Worm (Caenorhabditis elegans) whole organism, L1 larva: ENCODE results near the gene nlp-81.

Experiments used
- C34B4.2 ChIP-seq: sonication (generic microtip); optimal IDR thresholded peaks from 2 replicates; lab custom pipeline; 2017; ENCODE audit warnings: mild to moderate bottlenecking, missing genetic modification characterization, missing compliant biosample characterization
- F16B12.6 ChIP-seq: fragments of 150-350 bp; optimal IDR thresholded peaks from 2 replicates; lab custom pipeline; 2014; ENCODE audit warnings: missing biosample characterization, missing genetic modification characterization
- Y116A8C.19 ChIP-seq: sonication (generic microtip); optimal IDR thresholded peaks from 2 replicates; lab custom pipeline; 2016; ENCODE audit warnings: missing compliant biosample characterization, missing genetic modification characterization, borderline replicate concordance
- aha-1 ChIP-seq: fragments of 150-350 bp; optimal IDR thresholded peaks from 2 replicates; lab custom pipeline; 2014; ENCODE audit warnings: missing biosample characterization, missing genetic modification characterization
- aly-2 ChIP-seq: fragments of 150-350 bp; optimal IDR thresholded peaks from 2 replicates; lab custom pipeline; 2014; ENCODE audit warnings: missing biosample characterization, missing genetic modification characterization
- ama-1 ChIP-seq: fragments of 150-350 bp; optimal IDR thresholded peaks from 2 replicates; lab custom pipeline; 2014
- ceh-63 ChIP-seq: fragments of 200-800 bp; sonication (Bioruptor generic); optimal IDR thresholded peaks from 2 replicates; lab custom pipeline; 2018; ENCODE audit warnings: mild to moderate bottlenecking, missing genetic modification characterization, missing compliant biosample characterization
- ceh-8 ChIP-seq: fragments of 200-800 bp; sonication (Bioruptor generic); optimal IDR thresholded peaks from 2 replicates; lab custom pipeline; 2018; ENCODE audit warnings: mild to moderate bottlenecking, missing genetic modification characterization, moderate library complexity, missing compliant biosample characterization
- ceh-82 ChIP-seq, 3 experiments: fragments of 150-350 bp in 1 of 3; sonication (generic microtip) in 2 of 3; optimal IDR thresholded peaks; 2 replicates each; lab custom pipeline; 2014 to 2017; ENCODE audit warnings: missing biosample characterization in 3 of 3, missing genetic modification characterization in 3 of 3
- ceh-88 ChIP-seq: fragments of 200-800 bp; sonication (Bioruptor generic); IDR thresholded peaks from 2 replicates; pipeline ENCODE4 v1.3.6; 2022; ENCODE audit warnings: missing genetic modification characterization, missing compliant biosample characterization
- ces-1 ChIP-seq: fragments of 150-350 bp; optimal IDR thresholded peaks from 2 replicates; lab custom pipeline; 2014; ENCODE audit warnings: missing biosample characterization, missing genetic modification reagents, missing genetic modification characterization
- dpl-1 ChIP-seq, 3 experiments: fragments of 150-350 bp in 2 of 3; sonication (generic microtip) in 1 of 3; optimal IDR thresholded peaks; 2 replicates each; lab custom pipeline; 2014 to 2017; ENCODE audit warnings: missing biosample characterization in 3 of 3, missing genetic modification characterization in 3 of 3, missing genetic modification reagents in 3 of 3
- dsc-1 ChIP-seq: sonication (generic microtip); optimal IDR thresholded peaks from 2 replicates; lab custom pipeline; 2016; ENCODE audit warnings: mild to moderate bottlenecking, missing genetic modification characterization, missing compliant biosample characterization
- efl-1 ChIP-seq, 4 experiments: fragments of 150-350 bp; optimal IDR thresholded peaks in 3 of 4; peaks in 1 of 4; 1 replicate in 1 of 4; 2 replicates in 3 of 4; lab custom pipeline; 2014; ENCODE audit warnings: missing biosample characterization in 2 of 4, missing genetic modification characterization in 2 of 4, missing genetic modification reagents in 2 of 4
- efl-3 ChIP-seq: fragments of 200-800 bp; sonication (Bioruptor generic); optimal IDR thresholded peaks from 2 replicates; lab custom pipeline; 2018; ENCODE audit warnings: mild to moderate bottlenecking, missing genetic modification characterization, missing compliant biosample characterization
- egl-13 ChIP-seq: sonication (generic microtip); optimal IDR thresholded peaks from 2 replicates; lab custom pipeline; 2016; ENCODE audit warnings: missing genotype, missing genetic modification reagents, missing genetic modification characterization, missing compliant biosample characterization
- egl-27 ChIP-seq, 2 experiments: fragments of 150-350 bp in 1 of 2; sonication (generic microtip); optimal IDR thresholded peaks; 3 replicates each; lab custom pipeline; 2017 to 2018; ENCODE audit warnings: missing biosample characterization in 2 of 2, missing genetic modification characterization in 2 of 2, missing genetic modification reagents in 2 of 2
- fkh-10 ChIP-seq: sonication (generic microtip); optimal IDR thresholded peaks from 2 replicates; lab custom pipeline; 2017; ENCODE audit warnings: missing biosample characterization, missing genetic modification reagents, missing genetic modification characterization
- fkh-4 ChIP-seq: sonication (generic microtip); optimal IDR thresholded peaks from 2 replicates; lab custom pipeline; 2016; ENCODE audit warnings: missing compliant biosample characterization, missing genetic modification characterization, borderline replicate concordance
- fkh-8 ChIP-seq: sonication (generic microtip); optimal IDR thresholded peaks from 2 replicates; lab custom pipeline; 2016; ENCODE audit warnings: mild to moderate bottlenecking, missing genetic modification characterization, missing compliant biosample characterization
- fos-1 ChIP-seq: fragments of 150-350 bp; optimal IDR thresholded peaks from 2 replicates; lab custom pipeline; 2014; ENCODE audit warnings: missing biosample characterization, missing genetic modification characterization
- grh-1 ChIP-seq: fragments of 200-800 bp; sonication (Bioruptor generic); IDR thresholded peaks from 2 replicates; pipeline ENCODE4 v1.3.6; 2022; ENCODE audit warnings: missing genetic modification reagents, missing genetic modification characterization, missing compliant biosample characterization
- hlh-4 ChIP-seq: sonication (generic microtip); optimal IDR thresholded peaks from 2 replicates; lab custom pipeline; 2016; ENCODE audit warnings: mild to moderate bottlenecking, missing genetic modification characterization, missing compliant biosample characterization
- irx-1 ChIP-seq: sonication (generic microtip); optimal IDR thresholded peaks from 2 replicates; lab custom pipeline; 2016; ENCODE audit warnings: missing genetic modification characterization, missing compliant biosample characterization
- isw-1 ChIP-seq: fragments of 200-800 bp; sonication (Bioruptor generic); IDR thresholded peaks from 2 replicates; pipeline ENCODE4 v1.3.6; 2022; ENCODE audit warnings: missing genetic modification characterization, missing compliant biosample characterization
- lin-35 ChIP-seq, 2 experiments: fragments of 150-350 bp; optimal IDR thresholded peaks; 2 replicates each; lab custom pipeline; 2014; ENCODE audit warnings: missing biosample characterization in 2 of 2, missing genetic modification characterization in 2 of 2, missing genetic modification reagents in 2 of 2
- lsy-2 ChIP-seq, 2 experiments: fragments of 150-350 bp; optimal IDR thresholded peaks; 2 replicates each; lab custom pipeline; 2014; ENCODE audit warnings: missing biosample characterization in 2 of 2, missing genetic modification characterization in 2 of 2
- nhr-11 ChIP-seq: fragments of 150-350 bp; optimal IDR thresholded peaks from 2 replicates; lab custom pipeline; 2014; ENCODE audit warnings: missing biosample characterization, missing genetic modification characterization
- nhr-28 ChIP-seq: fragments of 150-350 bp; optimal IDR thresholded peaks from 2 replicates; lab custom pipeline; 2014; ENCODE audit warnings: missing biosample characterization, missing genetic modification characterization
- nhr-47 ChIP-seq: sonication (generic microtip); optimal IDR thresholded peaks from 2 replicates; lab custom pipeline; 2016; ENCODE audit warnings: mild to moderate bottlenecking, missing genetic modification characterization, moderate library complexity, missing compliant biosample characterization
- nhr-71 ChIP-seq: sonication (generic microtip); optimal IDR thresholded peaks from 2 replicates; lab custom pipeline; 2016; ENCODE audit warnings: mild to moderate bottlenecking, missing genetic modification characterization, moderate library complexity, missing compliant biosample characterization
- nhr-76 ChIP-seq: sonication (generic microtip); optimal IDR thresholded peaks from 2 replicates; lab custom pipeline; 2017; ENCODE audit warnings: missing biosample characterization, missing genetic modification characterization
- nhr-77 ChIP-seq: fragments of 150-350 bp; optimal IDR thresholded peaks from 2 replicates; lab custom pipeline; 2014; ENCODE audit warnings: missing biosample characterization, missing genetic modification characterization
- nhr-85 ChIP-seq: sonication (generic microtip); peaks from one replicate; lab custom pipeline; 2016; ENCODE audit warnings: missing genetic modification characterization, inconsistent platforms, missing compliant biosample characterization
- pag-3 ChIP-seq: sonication (generic microtip); optimal IDR thresholded peaks from 2 replicates; lab custom pipeline; 2017; ENCODE audit warnings: missing genetic modification characterization, mild to moderate bottlenecking, missing compliant biosample characterization, antibody characterized with exemption, borderline replicate concordance; ENCODE audit not compliant: insufficient read depth
- pax-3 ChIP-seq: fragments of 200-800 bp; sonication (Bioruptor generic); optimal IDR thresholded peaks from 2 replicates; lab custom pipeline; 2018; ENCODE audit warnings: mild to moderate bottlenecking, missing genetic modification characterization, moderate library complexity, missing compliant biosample characterization
- snpc-4 ChIP-seq: fragments of 150-350 bp; optimal IDR thresholded peaks from 2 replicates; lab custom pipeline; 2014; ENCODE audit warnings: missing biosample characterization, missing genetic modification characterization
- sox-4 ChIP-seq: sonication (generic microtip); optimal IDR thresholded peaks from 2 replicates; lab custom pipeline; 2016; ENCODE audit warnings: missing genetic modification characterization, missing compliant biosample characterization
- tlp-1 ChIP-seq: fragments of 150-350 bp; optimal IDR thresholded peaks from 2 replicates; lab custom pipeline; 2014; ENCODE audit warnings: missing biosample characterization, missing genetic modification characterization
- unc-86 ChIP-seq: sonication (generic microtip); optimal IDR thresholded peaks from 2 replicates; lab custom pipeline; 2016; ENCODE audit warnings: missing genetic modification characterization, missing compliant biosample characterization
- zag-1 ChIP-seq: fragments of 150-350 bp; optimal IDR thresholded peaks from 2 replicates; lab custom pipeline; 2014; ENCODE audit warnings: missing biosample characterization, missing genetic modification characterization
- ztf-11 ChIP-seq, 2 experiments: sonication (generic microtip); optimal IDR thresholded peaks; 2 replicates each; lab custom pipeline; 2016 to 2017; ENCODE audit warnings: missing genetic modification characterization in 2 of 2, missing biosample characterization in 1 of 2, missing compliant biosample characterization in 1 of 2

nlp-81 gene

ce11 chrIV:3151061-3151460 lies 24.9 kb downstream of the nlp-81 start, which contains the start of gene T23E1.1:
T23E1.1 (plus strand) TSS chrIV:3151361.
- TF ChIP-seq lin-35 (GFP tag; optimal IDR thresholded peaks at IDR 0.05; lab: Kevin White, UChicago) (no peak), nhr-28 (tag; lab: Kevin White, UChicago) (no peak), ztf-11 (tag; optimal IDR thresholded peaks at IDR 0.05; lab: Kevin White, UChicago) (no peak), dpl-1 (GFP tag; optimal IDR thresholded peaks at IDR 0.05; lab: Kevin White, UChicago) (no peak), tlp-1 (tag; lab: Kevin White, UChicago) (no peak), efl-3 (GFP tag; lab: Kevin White, UChicago) (no peak), fkh-10 (GFP tag; lab: Kevin White, UChicago) (no peak), nhr-11 (tag; lab: Kevin White, UChicago) (no peak), irx-1 (tag; lab: Kevin White, UChicago) (no peak), unc-86 (tag; lab: Kevin White, UChicago) (no peak), egl-13 (tag; lab: Kevin White, UChicago) (no peak), nhr-76 (tag; lab: Kevin White, UChicago) (no peak), F16B12.6 (no peak), snpc-4 (tag; lab: Kevin White, UChicago) (no peak), egl-27 (tag; optimal IDR thresholded peaks at IDR 0.05; lab: Kevin White, UChicago) (no peak), ceh-88 (GFP tag; lab: Robert Waterston, UW) (no peak)
- TF ChIP-seq, all 84 proteins: peak for 0

DNA sequence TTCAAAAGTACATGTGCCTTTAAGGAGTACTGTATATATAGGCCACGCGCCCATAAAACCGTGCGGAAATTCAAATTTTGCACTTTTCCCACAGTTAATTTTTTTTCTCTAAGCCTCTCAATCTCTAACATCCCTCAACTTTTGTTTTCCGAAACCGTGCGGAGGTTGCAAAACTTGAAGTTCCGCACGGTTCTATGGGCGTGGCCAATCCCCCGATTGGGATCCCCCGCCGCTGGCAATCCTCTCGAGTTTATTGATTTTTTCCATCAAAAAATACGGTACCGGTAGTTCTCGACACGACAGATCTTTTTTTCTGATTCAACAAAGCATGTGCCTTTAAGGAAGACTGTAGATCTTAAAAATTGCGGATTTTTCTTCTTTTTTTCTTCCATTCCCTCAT lies 30.3 kb downstream of the nlp-81 start, which contains the start of gene T23E1.3:
T23E1.3 (plus strand) TSS at position 301 of the 400 bp plus-strand sequence.
- TF ChIP-seq nhr-77, result no peak
- TF ChIP-seq aha-1 (tag; lab: Kevin White, UChicago), result no peak
- no peak for TF ChIP-seq tlp-1 (tag; lab: Kevin White, UChicago)
- TF ChIP-seq nhr-85, result no peak
- TF ChIP-seq ceh-88 (GFP tag; lab: Robert Waterston, UW), result no peak

DNA sequence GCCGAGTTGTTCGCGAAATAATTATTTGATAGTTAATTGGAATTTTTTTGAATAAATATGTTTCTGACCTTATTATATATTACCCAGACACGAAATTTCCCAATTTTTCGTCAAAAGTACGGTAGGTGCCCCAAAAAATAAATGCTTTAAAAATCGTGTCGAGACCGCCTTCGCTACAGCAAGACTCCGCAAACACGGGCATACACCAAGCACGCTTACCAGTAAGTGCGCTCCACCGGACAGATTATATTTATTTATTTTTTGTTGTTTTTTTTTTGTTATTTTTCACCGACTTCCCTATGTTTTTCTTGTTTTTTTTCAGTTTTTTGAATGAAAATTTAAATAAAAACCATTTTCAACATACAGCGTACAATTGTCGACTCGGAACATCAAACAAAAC lies 39.4 kb downstream of the nlp-81 start:
- TF ChIP-seq ceh-82 (tag; optimal IDR thresholded peaks at IDR 0.05; lab: Kevin White, UChicago) (no peak), dpl-1 (GFP tag; optimal IDR thresholded peaks at IDR 0.05; lab: Kevin White, UChicago) (peak in 2 of 3 experiments; percentile 6 to 36), efl-1 (optimal IDR thresholded peaks at IDR 0.05; lab: Kevin White, UChicago) (peak in 1 of 2 experiments; percentile 26), efl-1 (GFP tag; optimal IDR thresholded peaks at IDR 0.05 in 1 of 2; lab: Kevin White, UChicago) (peak in 1 of 2 experiments; percentile 13), lin-35 (GFP tag; optimal IDR thresholded peaks at IDR 0.05; lab: Kevin White, UChicago) (peak in 1 of 2 experiments; percentile 11), lsy-2 (tag; optimal IDR thresholded peaks at IDR 0.05; lab: Kevin White, UChicago) (peak in 1 of 2 experiments; percentile 39), pag-3 (tag; lab: Kevin White, UChicago) (no peak)
- TF ChIP-seq, all 84 proteins: peak for 4

DNA sequence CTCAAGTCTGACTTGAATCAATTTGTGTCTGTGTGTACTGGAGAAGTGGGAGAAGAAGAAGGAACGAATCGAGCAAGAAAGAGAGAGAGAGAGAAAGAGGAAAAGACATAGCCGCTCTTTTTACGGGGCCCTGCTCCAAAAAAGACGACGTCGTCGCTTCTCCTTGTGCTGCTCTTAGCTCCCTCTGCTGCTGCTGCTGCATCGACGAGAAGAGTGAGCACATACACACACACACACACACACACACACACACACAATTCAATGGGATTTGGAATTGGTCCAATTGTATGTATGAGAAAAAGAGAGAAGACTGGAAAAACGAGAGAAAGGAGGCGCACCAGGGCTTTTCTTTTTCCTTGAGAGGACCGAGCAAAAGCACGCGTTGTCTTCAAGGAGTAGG lies 40.9 kb downstream of the nlp-81 start:
- TF ChIP-seq egl-13 (tag; lab: Kevin White, UChicago) (peak; percentile 31), sox-4 (tag; lab: Kevin White, UChicago) (no peak), C34B4.2 (no peak), lin-35 (GFP tag; optimal IDR thresholded peaks at IDR 0.05; lab: Kevin White, UChicago) (peak in 1 of 2 experiments; percentile 51), aly-2 (tag; lab: Kevin White, UChicago) (no peak), fkh-4 (tag; lab: Kevin White, UChicago) (no peak), tlp-1 (tag; lab: Kevin White, UChicago) (no peak), pag-3 (tag; lab: Kevin White, UChicago) (no peak), ama-1 (no peak), nhr-28 (tag; lab: Kevin White, UChicago) (no peak), nhr-76 (tag; lab: Kevin White, UChicago) (no peak), isw-1 (GFP tag; lab: Robert Waterston, UW) (peak; percentile 33), dsc-1 (tag; lab: Kevin White, UChicago) (peak; percentile 11), ceh-88 (GFP tag; lab: Robert Waterston, UW) (0 out of 2 replicates have a peak, but pooled peaks have one; percentile 21), ces-1 (peak; percentile 60), fkh-10 (GFP tag; lab: Kevin White, UChicago) (peak; percentile 73), lsy-2 (tag; optimal IDR thresholded peaks at IDR 0.05; lab: Kevin White, UChicago) (peak; percentile 5 to 62), F16B12.6 (no peak), hlh-4 (tag; lab: Kevin White, UChicago) (no peak), irx-1 (tag; lab: Kevin White, UChicago) (peak; percentile 35), Y116A8C.19 (tag; lab: Kevin White, UChicago) (no peak), nhr-47 (tag; lab: Kevin White, UChicago) (peak; percentile 63), fkh-8 (tag; lab: Kevin White, UChicago) (peak; percentile 87), nhr-11 (tag; lab: Kevin White, UChicago) (no peak), fos-1 (tag; lab: Kevin White, UChicago) (no peak), ceh-63 (GFP tag; lab: Kevin White, UChicago) (no peak), grh-1 (GFP tag; lab: Robert Waterston, UW) (no peak), unc-86 (tag; lab: Kevin White, UChicago) (peak; percentile 55), ztf-11 (tag; optimal IDR thresholded peaks at IDR 0.05; lab: Kevin White, UChicago) (no peak), nhr-71 (peak; percentile 67), pax-3 (tag; lab: Kevin White, UChicago) (no peak), ceh-8 (GFP tag; lab: Kevin White, UChicago) (no peak), zag-1 (peak; percentile 50), nhr-77 (no peak)
